Fruit fly (Drosophila melanogaster): Measurements from ENCODE around the gene CG31198.

The CG31198 gene

dm6 chr3R:21781448-21781847 is 27.3 kb downstream of the CG31198 start (continued):
- peak; percentile 16 for TF ChIP-seq CG3163 (GFP tag; optimal IDR thresholded peaks at IDR 0.05)
- peak; percentile 54 for TF ChIP-seq HLH54F (GFP tag; optimal IDR thresholded peaks at IDR 0.05)
- no peak for TF ChIP-seq B-H2 (GFP tag; optimal IDR thresholded peaks at IDR 0.05)
- peak; percentile 10 for TF ChIP-seq CG6683 (GFP tag; optimal IDR thresholded peaks at IDR 0.05)
- TF ChIP-seq en (GFP tag; optimal IDR thresholded peaks at IDR 0.05), result peak; percentile 55
- TF ChIP-seq Ada2b (GFP tag; IDR thresholded peaks at IDR 0.05), result peak; percentile 77
- TF ChIP-seq CG12299 (tag; optimal IDR thresholded peaks at IDR 0.05), result no peak
- peak; percentile 46 for TF ChIP-seq shn (GFP tag; optimal IDR thresholded peaks at IDR 0.05)
- TF ChIP-seq sisA (GFP tag; IDR thresholded peaks at IDR 0.05), result peak; percentile 70
- no peak for TF ChIP-seq MESR4 (GFP tag; optimal IDR thresholded peaks at IDR 0.05)
- peak; percentile 70 for TF ChIP-seq CG17829 (tag; optimal IDR thresholded peaks at IDR 0.05)
- TF ChIP-seq sens-2 (GFP tag; IDR thresholded peaks at IDR 0.05), result no peak
- no peak for TF ChIP-seq CG17612 (GFP tag; IDR thresholded peaks at IDR 0.05)
- TF ChIP-seq CG11456 (GFP tag; IDR thresholded peaks at IDR 0.05), result peak; percentile 66; the same call in 2 of the 3 replicates
- peak; percentile 34 for TF ChIP-seq luna (GFP tag; optimal IDR thresholded peaks at IDR 0.05)
- TF ChIP-seq CG43689 (GFP tag; IDR thresholded peaks at IDR 0.05), result peak; percentile 55
- no peak for TF ChIP-seq pzg (GFP tag; optimal IDR thresholded peaks at IDR 0.05)
- TF ChIP-seq kni (GFP tag; optimal IDR thresholded peaks at IDR 0.05), result no peak
- peak; percentile 52 for TF ChIP-seq CG15601 (tag; optimal IDR thresholded peaks at IDR 0.05)
- TF ChIP-seq gcm (GFP tag; optimal IDR thresholded peaks at IDR 0.05), result peak; percentile 33
- no peak for TF ChIP-seq CG16779 (GFP tag; IDR thresholded peaks at IDR 0.05)
- TF ChIP-seq CG17385 (GFP tag; optimal IDR thresholded peaks at IDR 0.05), result peak; percentile 60
- TF ChIP-seq Sox102F (GFP tag; optimal IDR thresholded peaks at IDR 0.05), result peak; percentile 62
- TF ChIP-seq Atf3 (GFP tag; optimal IDR thresholded peaks at IDR 0.05), result peak; percentile 18
- peak; percentile 1 for TF ChIP-seq trem (tag; optimal IDR thresholded peaks at IDR 0.05)
- TF ChIP-seq gsb (GFP tag; IDR thresholded peaks at IDR 0.05), result peak; percentile 61
- no peak for TF ChIP-seq CG34224 (GFP tag; IDR thresholded peaks at IDR 0.05; ENCODE audit: partially characterized antibody)
- 0 out of 2 replicates have a peak, but pooled peaks have one; percentile 34 for TF ChIP-seq CG10959 (GFP tag; IDR thresholded peaks at IDR 0.05)
- no peak for TF ChIP-seq Elba2 (GFP tag; optimal IDR thresholded peaks at IDR 0.05)
- no peak for TF ChIP-seq eyg (GFP tag; optimal IDR thresholded peaks at IDR 0.05)
- TF ChIP-seq fd102C (GFP tag; optimal IDR thresholded peaks at IDR 0.05), result no peak
- peak; percentile 28 for TF ChIP-seq CG12236 (GFP tag; optimal IDR thresholded peaks at IDR 0.05)
- peak; percentile 59 for TF ChIP-seq Ssrp (tag; optimal IDR thresholded peaks at IDR 0.05)
- no peak for TF ChIP-seq CG6791 (GFP tag; IDR thresholded peaks at IDR 0.05; ENCODE audit: partially characterized antibody)
- no peak for TF ChIP-seq CG8478 (optimal IDR thresholded peaks at IDR 0.05)
- TF ChIP-seq CG6254 (GFP tag; optimal IDR thresholded peaks at IDR 0.05), result peak; percentile 41
- peak; percentile 82 for TF ChIP-seq tgo (GFP tag; IDR thresholded peaks at IDR 0.05)
- peak; percentile 31 for TF ChIP-seq CG15514 (GFP tag; optimal IDR thresholded peaks at IDR 0.05)
- TF ChIP-seq CG17328 (GFP tag; IDR thresholded peaks at IDR 0.05), result peak; percentile 48; the same call in 1 of the 2 replicates
- peak; percentile 51 for TF ChIP-seq Bdp1 (GFP tag; optimal IDR thresholded peaks at IDR 0.05)
- TF ChIP-seq H15 (GFP tag; IDR thresholded peaks at IDR 0.05), result peak; percentile 55; the same call in 2 of the 3 replicates
- TF ChIP-seq gsb-n (tag; optimal IDR thresholded peaks at IDR 0.05), result peak; percentile 30
- no peak for TF ChIP-seq sr (GFP tag; IDR thresholded peaks at IDR 0.05)
- TF ChIP-seq bcd (GFP tag; optimal IDR thresholded peaks at IDR 0.05), result peak; percentile 74
- TF ChIP-seq H2.0 (GFP tag; IDR thresholded peaks at IDR 0.05), result peak; percentile 54; the same call in 1 of the 2 replicates
- 0 out of 2 replicates have a peak, but pooled peaks have one; percentile 34 for TF ChIP-seq peb (GFP tag; IDR thresholded peaks at IDR 0.05)
- TF ChIP-seq slou (GFP tag; optimal IDR thresholded peaks at IDR 0.05), result peak; percentile 16
- TF ChIP-seq E2f1 (GFP tag; IDR thresholded peaks at IDR 0.05), result peak; percentile 70
- TF ChIP-seq wdn (GFP tag; IDR thresholded peaks at IDR 0.05), result peak; percentile 49; the same call in 1 of the 2 replicates
- TF ChIP-seq Vsx1 (GFP tag; optimal IDR thresholded peaks at IDR 0.05), result no peak
- peak; percentile 55 for TF ChIP-seq tin (GFP tag; optimal IDR thresholded peaks at IDR 0.05)

Measured in whole organism, embryonic.